Fruit fly (Drosophila melanogaster) whole organism, embryonic: Measurements from ENCODE around the gene Alp13.
A peak's percentile ranks its signal among the peaks of the same experiment; 100 is the strongest.

Experiments used
- Aef1 ChIP-seq: fragments of 200-800 bp; sonication (Bioruptor generic); IDR thresholded peaks from 3 replicates; pipeline ENCODE4 v1.3.6; 2022; ENCODE audit warnings: missing biosample characterization, missing genetic modification characterization
- B-H2 ChIP-seq: fragments of 200-800 bp; sonication (Bioruptor generic); optimal IDR thresholded peaks from 2 replicates; lab custom pipeline; 2018; ENCODE audit warnings: missing biosample characterization, mild to moderate bottlenecking, missing genetic modification characterization
- Blimp-1 ChIP-seq: fragments of 200-800 bp; sonication (Bioruptor generic); optimal IDR thresholded peaks from 3 replicates; lab custom pipeline; 2018; ENCODE audit warnings: missing biosample characterization, missing genetic modification characterization, mild to moderate bottlenecking, moderate library complexity, missing genetic modification reagents
- CG10979 ChIP-seq: fragments of 200-800 bp; sonication (Bioruptor generic); optimal IDR thresholded peaks from 2 replicates; lab custom pipeline; 2018; ENCODE audit warnings: missing biosample characterization, mild to moderate bottlenecking, missing genetic modification characterization, moderate library complexity
- CG11093 ChIP-seq: fragments of 200-800 bp; sonication (Bioruptor generic); IDR thresholded peaks from 3 replicates; pipeline ENCODE4 v1.3.6; 2022; ENCODE audit warnings: missing biosample characterization, missing genetic modification characterization
- CG11398 ChIP-seq: fragments of 200-800 bp; sonication (Bioruptor generic); optimal IDR thresholded peaks from 2 replicates; lab custom pipeline; 2016; ENCODE audit warnings: missing biosample characterization, missing genetic modification characterization
- CG14860 ChIP-seq: fragments of 200-800 bp; sonication (Bioruptor generic); IDR thresholded peaks from 3 replicates; pipeline ENCODE4 v1.3.6; 2022; ENCODE audit warnings: missing biosample characterization, missing genetic modification characterization; ENCODE audit not compliant: partially characterized antibody
- CG15514 ChIP-seq: fragments of 200-800 bp; sonication (Bioruptor generic); optimal IDR thresholded peaks from 3 replicates; lab custom pipeline; 2017; ENCODE audit warnings: missing biosample characterization, missing genetic modification characterization, mild to moderate bottlenecking, moderate library complexity, missing genetic modification reagents
- CG18599 ChIP-seq: fragments of 200-800 bp; sonication (Bioruptor generic); optimal IDR thresholded peaks from 3 replicates; lab custom pipeline; 2017; ENCODE audit warnings: missing biosample characterization, missing genetic modification characterization, mild to moderate bottlenecking, moderate library complexity, missing genetic modification reagents
- CG2199 ChIP-seq: fragments of 200-800 bp; sonication (Bioruptor generic); IDR thresholded peaks from 3 replicates; pipeline ENCODE4 v1.3.6; 2022; ENCODE audit warnings: missing biosample characterization, missing genetic modification characterization
- CG2678 ChIP-seq: fragments of 200-800 bp; sonication (Bioruptor generic); optimal IDR thresholded peaks from 3 replicates; lab custom pipeline; 2019; ENCODE audit warnings: missing biosample characterization, mild to moderate bottlenecking, missing genetic modification characterization, moderate library complexity
- CG31441 ChIP-seq: fragments of 200-800 bp; sonication (Bioruptor generic); IDR thresholded peaks from 2 replicates; pipeline ENCODE4 v1.3.6; 2022; ENCODE audit warnings: missing biosample characterization, missing genetic modification characterization
- CG3838 ChIP-seq: fragments of 200-800 bp; sonication (Bioruptor generic); optimal IDR thresholded peaks from 3 replicates; lab custom pipeline; 2016; ENCODE audit warnings: missing biosample characterization, missing genetic modification characterization
- CG4854 ChIP-seq: fragments of 200-800 bp; sonication (Bioruptor generic); optimal IDR thresholded peaks from 2 replicates; lab custom pipeline; 2016; ENCODE audit warnings: missing biosample characterization, missing genetic modification characterization, inconsistent platforms
- Deaf1 ChIP-seq: fragments of 200-800 bp; optimal IDR thresholded peaks from 3 replicates; lab custom pipeline; 2019; ENCODE audit warnings: missing biosample characterization, mild to moderate bottlenecking, missing genetic modification characterization, moderate library complexity
- Dek ChIP-seq: fragments of 200-800 bp; sonication (Bioruptor generic); optimal IDR thresholded peaks from 3 replicates; lab custom pipeline; 2019; ENCODE audit warnings: missing biosample characterization, mild to moderate bottlenecking, missing genetic modification characterization, moderate library complexity
- Fer2 ChIP-seq: fragments of 200-800 bp; sonication (Bioruptor generic); optimal IDR thresholded peaks from 2 replicates; lab custom pipeline; 2018; ENCODE audit warnings: missing biosample characterization, mild to moderate bottlenecking, missing genetic modification characterization, moderate library complexity
- HmgZ ChIP-seq: fragments of 200-800 bp; sonication (Bioruptor generic); optimal IDR thresholded peaks from 2 replicates; lab custom pipeline; 2018; ENCODE audit warnings: missing biosample characterization, mild to moderate bottlenecking, missing genetic modification characterization
- Hr39 ChIP-seq: fragments of >200 bp; optimal IDR thresholded peaks from 2 replicates; lab custom pipeline; 2017
- Neu2 ChIP-seq: fragments of 200-800 bp; sonication (Bioruptor generic); optimal IDR thresholded peaks from 3 replicates; lab custom pipeline; 2016; ENCODE audit warnings: missing biosample characterization, missing genetic modification characterization, borderline replicate concordance
- Optix ChIP-seq: fragments of 200-800 bp; sonication (Bioruptor generic); IDR thresholded peaks from 3 replicates; pipeline ENCODE4 v1.3.6; 2022; ENCODE audit warnings: missing biosample characterization, missing genetic modification characterization
- Pdp1 ChIP-seq, 2 experiments: fragments of 200-800 bp; sonication (Bioruptor generic); optimal IDR thresholded peaks; 3 replicates each; lab custom pipeline; 2016; ENCODE audit warnings: missing biosample characterization in 2 of 2, missing genetic modification characterization in 2 of 2, mild to moderate bottlenecking in 1 of 2, moderate library complexity in 1 of 2
- Ptx1 ChIP-seq: fragments of 200-800 bp; sonication (Bioruptor generic); IDR thresholded peaks from 2 replicates; pipeline ENCODE4 v1.3.6; 2022; ENCODE audit warnings: missing biosample characterization, missing genetic modification characterization
- Sry-δ ChIP-seq: fragments of 200-800 bp; sonication (Bioruptor generic); optimal IDR thresholded peaks from 2 replicates; lab custom pipeline; 2016; ENCODE audit warnings: missing biosample characterization, missing genetic modification characterization
- Trl ChIP-seq, 3 experiments: fragments of >200 bp in 2 of 3; fragments of 200-800 bp in 1 of 3; sonication (Bioruptor generic) in 1 of 3; optimal IDR thresholded peaks; 2 replicates in 1 of 3; 3 replicates in 2 of 3; lab custom pipeline; 2016 to 2017; ENCODE audit warnings: missing biosample characterization in 1 of 3, missing genetic modification characterization in 1 of 3
- ara ChIP-seq: fragments of 200-800 bp; sonication (Bioruptor generic); IDR thresholded peaks from 2 replicates; pipeline ENCODE4 v1.3.6; 2022; ENCODE audit warnings: missing biosample characterization, missing genetic modification characterization
- ase ChIP-seq: fragments of 200-800 bp; sonication (Bioruptor generic); IDR thresholded peaks from 3 replicates; pipeline ENCODE4 v1.3.6; 2022; ENCODE audit warnings: missing biosample characterization, missing genetic modification characterization
- bsh ChIP-seq, 2 experiments: fragments of 200-800 bp; sonication (Bioruptor generic); optimal IDR thresholded peaks; 2 replicates each; lab custom pipeline; 2017 to 2018; ENCODE audit warnings: mild to moderate bottlenecking in 2 of 2, missing biosample characterization in 2 of 2, missing genetic modification characterization in 2 of 2, moderate library complexity in 1 of 2
- croc ChIP-seq: fragments of 200-800 bp; sonication (Bioruptor generic); conservative IDR thresholded peaks from 3 replicates; pipeline ENCODE4 v1.3.6; 2022; ENCODE audit warnings: missing biosample characterization, missing genetic modification characterization
- esg ChIP-seq: fragments of 200-800 bp; sonication (Bioruptor generic); conservative IDR thresholded peaks from 2 replicates; pipeline ENCODE4 v1.3.6; 2022; ENCODE audit warnings: missing biosample characterization, missing genetic modification characterization
- ewg ChIP-seq: fragments of 200-800 bp; sonication (Bioruptor generic); optimal IDR thresholded peaks from 3 replicates; lab custom pipeline; 2017; ENCODE audit warnings: mild to moderate bottlenecking, missing biosample characterization, missing genetic modification reagents, missing genetic modification characterization
- grau ChIP-seq: fragments of 200-800 bp; optimal IDR thresholded peaks from 3 replicates; lab custom pipeline; 2019; ENCODE audit warnings: missing biosample characterization, mild to moderate bottlenecking, missing genetic modification characterization, moderate library complexity
- ind ChIP-seq: fragments of 200-800 bp; sonication (Bioruptor generic); optimal IDR thresholded peaks from 3 replicates; lab custom pipeline; 2016; ENCODE audit warnings: missing biosample characterization, missing genetic modification characterization
- jigr1 ChIP-seq: fragments of 200-800 bp; sonication (Bioruptor generic); IDR thresholded peaks from 3 replicates; pipeline ENCODE4 v1.3.6; 2022; ENCODE audit warnings: missing biosample characterization, missing genetic modification characterization
- lab ChIP-seq: fragments of 200-800 bp; sonication (Bioruptor generic); optimal IDR thresholded peaks from 3 replicates; lab custom pipeline; 2017; ENCODE audit warnings: missing biosample characterization, missing genetic modification characterization, mild to moderate bottlenecking, moderate library complexity, missing genetic modification reagents
- lmd ChIP-seq: fragments of 200-800 bp; sonication (Bioruptor generic); IDR thresholded peaks from 2 replicates; pipeline ENCODE4 v1.3.6; 2022; ENCODE audit warnings: missing biosample characterization, missing genetic modification characterization
- lov ChIP-seq, 2 experiments: fragments of 200-800 bp in 1 of 2; fragments of >200 bp in 1 of 2; sonication (Bioruptor generic) in 1 of 2; IDR thresholded peaks in 1 of 2; optimal IDR thresholded peaks in 1 of 2; 2 replicates in 1 of 2; 3 replicates in 1 of 2; pipeline versions ENCODE4 v1.3.6 to Lab custom; 2017 to 2022; ENCODE audit warnings: missing biosample characterization in 1 of 2, missing genetic modification characterization in 1 of 2
- org-1 ChIP-seq: fragments of 200-800 bp; sonication (Bioruptor generic); optimal IDR thresholded peaks from 2 replicates; lab custom pipeline; 2017; ENCODE audit warnings: missing biosample characterization, missing genetic modification characterization
- p53 ChIP-seq: fragments of 200-800 bp; sonication (Bioruptor generic); optimal IDR thresholded peaks from 2 replicates; lab custom pipeline; 2016; ENCODE audit warnings: missing biosample characterization, missing genetic modification characterization
- pzg ChIP-seq: fragments of 200-800 bp; sonication (Bioruptor generic); optimal IDR thresholded peaks from 3 replicates; lab custom pipeline; 2018; ENCODE audit warnings: missing biosample characterization, mild to moderate bottlenecking, missing genetic modification characterization, moderate library complexity
- ro ChIP-seq: fragments of 200-800 bp; sonication (Bioruptor generic); IDR thresholded peaks from 2 replicates; pipeline ENCODE4 v1.3.6; 2022; ENCODE audit warnings: missing biosample characterization, missing genetic modification characterization
- schlank ChIP-seq: fragments of 200-800 bp; sonication (Bioruptor generic); optimal IDR thresholded peaks from 2 replicates; lab custom pipeline; 2018; ENCODE audit warnings: missing biosample characterization, mild to moderate bottlenecking, missing genetic modification characterization
- sens ChIP-seq: fragments of 200-800 bp; sonication (Bioruptor generic); peaks from one replicate; lab custom pipeline; 2016; ENCODE audit warnings: missing biosample characterization, missing genetic modification characterization
- slp2 ChIP-seq: fragments of 200-800 bp; sonication (Bioruptor generic); optimal IDR thresholded peaks from 2 replicates; lab custom pipeline; 2016; ENCODE audit warnings: missing biosample characterization, missing genetic modification characterization
- twi ChIP-seq: fragments of 200-800 bp; optimal IDR thresholded peaks from 2 replicates; lab custom pipeline; 2019; ENCODE audit warnings: missing biosample characterization, mild to moderate bottlenecking, missing genetic modification characterization, moderate library complexity
- wdn ChIP-seq: fragments of 200-800 bp; sonication (Bioruptor generic); IDR thresholded peaks from 2 replicates; pipeline ENCODE4 v1.3.6; 2022; ENCODE audit warnings: missing biosample characterization, missing genetic modification characterization

Alp13 gene

DNA sequence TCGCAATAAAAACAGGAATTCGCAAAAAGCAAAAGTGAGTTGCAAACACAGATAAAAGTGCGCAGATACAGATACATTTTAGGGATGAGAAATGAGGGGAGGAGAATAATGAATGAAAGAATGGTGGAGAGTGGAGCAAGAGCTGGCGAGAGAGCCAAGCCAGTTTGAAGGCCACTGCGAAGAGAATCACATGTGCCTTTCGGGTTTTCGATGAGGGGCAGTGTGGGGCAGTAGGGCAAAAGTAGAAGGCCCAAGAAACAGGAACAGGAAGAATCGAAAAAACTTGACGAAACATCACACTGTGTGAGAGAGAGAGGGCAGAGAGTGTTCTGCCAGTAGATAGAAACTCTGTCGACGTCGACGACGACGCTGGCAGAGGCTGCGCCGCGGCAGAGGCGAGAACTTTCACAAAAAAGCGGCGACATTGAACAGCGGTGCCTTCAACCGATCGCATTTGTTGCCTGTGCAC, 9.0 kb upstream of the Alp13 start (continued):
- 0 out of 3 replicates have a peak, but pooled peaks have one; percentile 34 for TF ChIP-seq Optix (GFP tag; lab: Robert Waterston, UW)
- TF ChIP-seq Aef1 (GFP tag; lab: Robert Waterston, UW): no peak
- TF ChIP-seq ewg (GFP tag; lab: Kevin White, UChicago): no peak
- TF ChIP-seq CG11093 (GFP tag; lab: Robert Waterston, UW): no peak
- TF ChIP-seq org-1 (GFP tag; lab: Kevin White, UChicago): no peak
- TF ChIP-seq Hr39 (lab: Kevin White, UChicago): no peak
- no peak for TF ChIP-seq schlank (tag; lab: Kevin White, UChicago)

DNA sequence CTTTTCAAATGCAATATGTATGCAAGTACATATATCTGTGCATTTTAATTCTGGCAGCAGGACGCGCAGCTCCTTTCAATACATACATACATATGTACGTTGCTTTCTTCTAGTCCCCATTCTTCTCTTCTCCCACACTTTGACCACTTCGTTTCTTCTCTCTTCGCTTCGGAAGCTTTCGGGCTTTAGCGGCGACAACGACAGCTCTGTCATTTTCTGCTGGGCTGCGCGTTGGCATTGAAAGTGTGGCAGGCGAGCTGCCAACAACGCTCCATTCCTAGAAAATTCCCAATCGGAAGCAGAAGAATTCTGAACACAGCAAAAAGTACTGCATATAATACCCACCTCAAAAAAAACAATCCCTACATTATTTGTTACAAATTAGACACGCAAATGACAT, 7.9 kb upstream of the Alp13 start:
- TF ChIP-seq Deaf1 (tag; lab: Kevin White, UChicago): peak; percentile 84
- no peak for TF ChIP-seq slp2
- no peak for TF ChIP-seq CG4854 (GFP tag; lab: Kevin White, UChicago)
- TF ChIP-seq Trl (optimal IDR thresholded peaks at IDR 0.05; lab: Kevin White, UChicago): peak in 1 of 2 experiments; percentile 14
- no peak for TF ChIP-seq Trl (GFP tag; optimal IDR thresholded peaks at IDR 0.05; lab: Kevin White, UChicago)
- TF ChIP-seq croc: 0 out of 3 replicates have a peak, but pooled peaks have one; percentile 1

DNA sequence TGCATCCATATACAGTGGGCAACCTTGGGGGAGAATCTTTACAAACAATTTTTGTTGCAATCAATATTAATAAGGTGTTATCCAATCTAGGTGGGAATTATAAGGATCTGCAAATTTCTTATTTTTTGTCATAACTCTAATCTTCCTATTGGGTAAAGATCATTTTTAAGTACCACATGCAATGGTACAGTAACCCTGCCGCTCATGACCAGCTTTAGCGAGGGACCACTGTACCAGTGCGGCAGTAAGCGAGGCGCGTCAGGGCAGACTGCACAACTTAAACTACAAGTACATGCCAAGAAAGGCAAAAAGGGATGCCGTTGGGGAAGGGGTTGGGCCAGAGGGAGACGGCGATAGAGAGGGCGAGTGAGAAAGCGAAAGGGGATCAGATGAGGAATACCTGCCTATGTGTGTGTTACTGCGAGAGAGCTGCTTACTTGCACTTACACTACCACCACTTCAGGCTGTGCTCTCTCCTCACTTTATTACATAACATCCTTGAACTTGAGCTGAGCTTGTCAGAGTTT, 7.4 kb upstream of the Alp13 start:
- TF ChIP-seq p53 (GFP tag; lab: Kevin White, UChicago) (no peak), ara (GFP tag; lab: Robert Waterston, UW) (no peak), CG11398 (no peak), croc (0 out of 3 replicates have a peak, but pooled peaks have one; percentile 12), Fer2 (no peak), CG31441 (GFP tag; lab: Robert Waterston, UW) (no peak), Dek (tag; lab: Kevin White, UChicago) (no peak), Neu2 (GFP tag; lab: Kevin White, UChicago) (no peak), ase (GFP tag; lab: Robert Waterston, UW) (no peak), jigr1 (no peak), ro (GFP tag; lab: Robert Waterston, UW) (no peak), CG14860 (GFP tag; lab: Robert Waterston, UW) (no peak), CG18599 (GFP tag; lab: Kevin White, UChicago) (no peak), twi (tag; lab: Kevin White, UChicago) (no peak), wdn (no peak), bsh (GFP tag; optimal IDR thresholded peaks at IDR 0.05; lab: Kevin White, UChicago) (peak; percentile 21 to 83), CG15514 (GFP tag; lab: Kevin White, UChicago) (no peak), pzg (no peak), B-H2 (no peak), Sry-δ (GFP tag; lab: Kevin White, UChicago) (no peak), lmd (GFP tag; lab: Robert Waterston, UW) (peak; percentile 10; the same call in 1 of the 2 replicates), grau (peak; percentile 64), lab (no peak), Blimp-1 (GFP tag; lab: Kevin White, UChicago) (no peak), Pdp1 (GFP tag; optimal IDR thresholded peaks at IDR 0.05; lab: Kevin White, UChicago) (peak in 1 of 2 experiments; percentile 73), Ptx1 (0 out of 2 replicates have a peak, but pooled peaks have one; percentile 7), lov (optimal IDR thresholded peaks at IDR 0.05; lab: Kevin White, UChicago) (no peak), lov (GFP tag; IDR thresholded peaks at IDR 0.05; lab: Robert Waterston, UW) (no peak), esg (no peak), sens (GFP tag; lab: Kevin White, UChicago) (peak; percentile 79), CG2678 (tag; lab: Kevin White, UChicago) (no peak), CG10979 (tag; lab: Kevin White, UChicago) (peak; percentile 25), CG2199 (GFP tag; lab: Robert Waterston, UW) (no peak), Aef1 (GFP tag; lab: Robert Waterston, UW) (no peak), ind (GFP tag; lab: Kevin White, UChicago) (no peak), HmgZ (tag; lab: Kevin White, UChicago) (no peak), CG3838 (no peak)
